Fruit fly (Drosophila melanogaster): ENCODE data around the gene Cyp4ae1.
A peak's percentile ranks its signal among the peaks of the same experiment; 100 is the strongest.

Gene Cyp4ae1

DNA sequence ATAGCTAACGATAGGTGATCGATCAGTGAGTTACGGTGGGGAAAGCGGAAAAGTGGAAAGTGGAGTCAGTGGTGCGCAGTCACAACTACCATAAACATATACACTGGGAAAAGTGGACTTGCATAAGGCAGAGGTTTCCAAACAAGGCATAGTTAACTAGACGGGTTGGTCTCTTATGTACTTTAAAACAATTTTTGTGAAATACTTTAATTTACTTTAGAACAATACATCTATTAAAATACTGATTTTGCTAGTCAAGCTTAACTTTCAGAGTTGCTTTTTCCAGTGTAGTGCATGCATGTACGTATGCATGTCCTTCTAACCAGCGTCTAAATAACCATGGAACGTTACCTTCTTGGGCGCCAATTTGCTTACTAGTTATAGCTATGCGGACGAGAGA is 41.1 kb downstream of the Cyp4ae1 start (continued):
- no peak for TF ChIP-seq Hmx (GFP tag; optimal IDR thresholded peaks at IDR 0.05)
- TF ChIP-seq Elba2 (GFP tag; optimal IDR thresholded peaks at IDR 0.05) = no peak
- no peak for TF ChIP-seq z (GFP tag; IDR thresholded peaks at IDR 0.05)
- peak; percentile 79 for TF ChIP-seq sens (GFP tag)
- no peak for TF ChIP-seq CG11695 (GFP tag; IDR thresholded peaks at IDR 0.05)
- TF ChIP-seq CG34376 (GFP tag; optimal IDR thresholded peaks at IDR 0.05) = no peak
- TF ChIP-seq CG15073 (GFP tag; optimal IDR thresholded peaks at IDR 0.05) = no peak
- TF ChIP-seq CG12219 (GFP tag; optimal IDR thresholded peaks at IDR 0.05) = no peak
- no peak for TF ChIP-seq CG4707 (GFP tag; optimal IDR thresholded peaks at IDR 0.05)
- no peak for TF ChIP-seq Nf-YB (GFP tag; optimal IDR thresholded peaks at IDR 0.05)
- no peak for TF ChIP-seq Dp (GFP tag; optimal IDR thresholded peaks at IDR 0.05)
- no peak for TF ChIP-seq Dip3 (GFP tag; optimal IDR thresholded peaks at IDR 0.05)
- TF ChIP-seq CG7928 (GFP tag; optimal IDR thresholded peaks at IDR 0.05) = no peak
- TF ChIP-seq CG43689 (GFP tag; IDR thresholded peaks at IDR 0.05) = no peak
- TF ChIP-seq Antp (GFP tag; optimal IDR thresholded peaks at IDR 0.05) = no peak
- TF ChIP-seq Xbp1 (GFP tag; optimal IDR thresholded peaks at IDR 0.05) = peak; percentile 31
- no peak for TF ChIP-seq CG10654 (GFP tag; optimal IDR thresholded peaks at IDR 0.05)
- TF ChIP-seq bbx (GFP tag; IDR thresholded peaks at IDR 0.05; ENCODE audit: partially characterized antibody) = no peak
- TF ChIP-seq CG13775 (GFP tag; optimal IDR thresholded peaks at IDR 0.05) = no peak
- no peak for TF ChIP-seq Spps (tag; optimal IDR thresholded peaks at IDR 0.05)
- no peak for TF ChIP-seq lov (optimal IDR thresholded peaks at IDR 0.05)
- TF ChIP-seq lov (GFP tag; IDR thresholded peaks at IDR 0.05) = no peak
- no peak for TF ChIP-seq CG16813 (GFP tag; IDR thresholded peaks at IDR 0.05; ENCODE audit: partially characterized antibody)
- TF ChIP-seq CG14441 (GFP tag; IDR thresholded peaks at IDR 0.05) = no peak
- TF ChIP-seq CG5180 (GFP tag; optimal IDR thresholded peaks at IDR 0.05) = no peak
- TF ChIP-seq MBD-R2 (GFP tag; IDR thresholded peaks at IDR 0.05) = no peak
- TF ChIP-seq gem (tag; optimal IDR thresholded peaks at IDR 0.05) = peak; percentile 39
- no peak for TF ChIP-seq danr (GFP tag; IDR thresholded peaks at IDR 0.05)
- TF ChIP-seq ewg (GFP tag; optimal IDR thresholded peaks at IDR 0.05) = peak; percentile 8
- TF ChIP-seq Myb (GFP tag; optimal IDR thresholded peaks at IDR 0.05) = no peak
- TF ChIP-seq cwo (GFP tag; optimal IDR thresholded peaks at IDR 0.05) = no peak
- TF ChIP-seq dmrt99B (tag; optimal IDR thresholded peaks at IDR 0.05) = peak; percentile 4
- 0 out of 2 replicates have a peak, but pooled peaks have one; percentile 21 for TF ChIP-seq CG17328 (GFP tag; IDR thresholded peaks at IDR 0.05)
- no peak for TF ChIP-seq hth (optimal IDR thresholded peaks at IDR 0.05)
- no peak for TF ChIP-seq CG12071 (GFP tag; optimal IDR thresholded peaks at IDR 0.05)
- TF ChIP-seq CG10959 (GFP tag; IDR thresholded peaks at IDR 0.05) = no peak
- peak; percentile 22 for TF ChIP-seq CG7839 (tag; optimal IDR thresholded peaks at IDR 0.05)
- TF ChIP-seq CG11247 (GFP tag; IDR thresholded peaks at IDR 0.05) = no peak
- no peak for TF ChIP-seq CG31365 (tag; optimal IDR thresholded peaks at IDR 0.05)
- no peak for TF ChIP-seq hb (GFP tag; IDR thresholded peaks at IDR 0.05; ENCODE audit: partially characterized antibody)
- no peak for TF ChIP-seq Dek (tag; optimal IDR thresholded peaks at IDR 0.05)
- TF ChIP-seq az2 (GFP tag; optimal IDR thresholded peaks at IDR 0.05) = no peak
- TF ChIP-seq CG2678 (tag; optimal IDR thresholded peaks at IDR 0.05) = peak; percentile 22
- no peak for TF ChIP-seq Atf3 (GFP tag; optimal IDR thresholded peaks at IDR 0.05)
- TF ChIP-seq Blimp-1 (GFP tag; optimal IDR thresholded peaks at IDR 0.05) = peak; percentile 42
- no peak for TF ChIP-seq CG12659 (GFP tag; optimal IDR thresholded peaks at IDR 0.05)
- no peak for TF ChIP-seq CG3163 (GFP tag; optimal IDR thresholded peaks at IDR 0.05)
- no peak for TF ChIP-seq fru (optimal IDR thresholded peaks at IDR 0.05)
- TF ChIP-seq CG4404 (GFP tag; IDR thresholded peaks at IDR 0.05) = no peak
- TF ChIP-seq Ravus (GFP tag; IDR thresholded peaks at IDR 0.05) = no peak
- TF ChIP-seq Nf-YA (GFP tag; IDR thresholded peaks at IDR 0.05) = no peak
- TF ChIP-seq da (GFP tag; optimal IDR thresholded peaks at IDR 0.05) = no peak
- TF ChIP-seq cato (GFP tag; optimal IDR thresholded peaks at IDR 0.05; ENCODE audit: borderline replicate concordance) = no peak
